Worm (Caenorhabditis elegans) whole organism, L4 larva: ENCODE measurements around the gene T28A8.2.
"Not testable (repeated sequence)": the region's sequence is repeated elsewhere in the genome, so short reads cannot be mapped to it uniquely, and the experiment has no call there.

Experiments
- T20F7.1 ChIP-seq: fragments of 200-800 bp; sonication (Bioruptor generic); optimal IDR thresholded peaks from 2 replicates; lab custom pipeline; 2018; ENCODE audit warnings: mild to moderate bottlenecking, missing genetic modification characterization, missing compliant biosample characterization
- Y48G9A.11 ChIP-seq: fragments of 200-800 bp; sonication (Bioruptor generic); IDR thresholded peaks from 2 replicates; pipeline ENCODE4 v1.3.6; 2022; ENCODE audit warnings: missing genetic modification reagents, missing genetic modification characterization, missing compliant biosample characterization
- Y5F2A.4 ChIP-seq: fragments of 200-800 bp; sonication (Bioruptor generic); optimal IDR thresholded peaks from 2 replicates; lab custom pipeline; 2018; ENCODE audit warnings: mild to moderate bottlenecking, missing genetic modification characterization, missing compliant biosample characterization
- ZK546.5 ChIP-seq, 2 experiments: sonication (generic microtip); optimal IDR thresholded peaks; 2 replicates each; lab custom pipeline; 2017; ENCODE audit warnings: missing biosample characterization in 2 of 2, missing genetic modification characterization in 2 of 2
- aha-1 ChIP-seq: fragments of 150-350 bp; peaks from one replicate; lab custom pipeline; 2014; ENCODE audit warnings: missing biosample characterization, missing genetic modification characterization
- ceh-20 ChIP-seq: fragments of 200-800 bp; sonication (Bioruptor generic); IDR thresholded peaks from 2 replicates; pipeline ENCODE4 v1.3.6; 2022; ENCODE audit warnings: missing genetic modification reagents, missing genetic modification characterization, missing compliant biosample characterization
- ceh-32 ChIP-seq: sonication (generic microtip); optimal IDR thresholded peaks from 2 replicates; lab custom pipeline; 2016; ENCODE audit warnings: mild to moderate bottlenecking, missing genetic modification characterization, missing compliant biosample characterization; ENCODE audit not compliant: poor library complexity
- ceh-62 ChIP-seq: sonication (generic microtip); optimal IDR thresholded peaks from 2 replicates; lab custom pipeline; 2017; ENCODE audit warnings: missing biosample characterization, missing genetic modification characterization
- ceh-82 ChIP-seq: sonication (generic microtip); optimal IDR thresholded peaks from 2 replicates; lab custom pipeline; 2017; ENCODE audit warnings: missing biosample characterization, missing genetic modification characterization
- daf-12 ChIP-seq: fragments of 150-350 bp; optimal IDR thresholded peaks from 2 replicates; lab custom pipeline; 2014; ENCODE audit warnings: missing biosample characterization, missing genetic modification reagents, missing genetic modification characterization
- egl-43 ChIP-seq: fragments of 200-800 bp; sonication (Bioruptor generic); IDR thresholded peaks from 2 replicates; pipeline ENCODE4 v1.3.6; 2022; ENCODE audit warnings: missing genetic modification reagents, missing genetic modification characterization, missing compliant biosample characterization
- hlh-11 ChIP-seq: fragments of 200-800 bp; sonication (Bioruptor generic); optimal IDR thresholded peaks from 2 replicates; lab custom pipeline; 2018; ENCODE audit warnings: mild to moderate bottlenecking, missing genetic modification characterization, missing compliant biosample characterization
- hlh-30 ChIP-seq: sonication (generic microtip); optimal IDR thresholded peaks from 2 replicates; lab custom pipeline; 2017; ENCODE audit warnings: antibody characterized with exemption, mild to moderate bottlenecking, missing genetic modification characterization, missing compliant biosample characterization; ENCODE audit not compliant: insufficient read depth
- lin-15B ChIP-seq: fragments of 150-350 bp; sonication (generic microtip); optimal IDR thresholded peaks from 3 replicates; lab custom pipeline; 2014; ENCODE audit warnings: missing biosample characterization, missing genetic modification characterization
- lin-29 ChIP-seq: fragments of 200-800 bp; sonication (Bioruptor generic); IDR thresholded peaks from 2 replicates; pipeline ENCODE4 v1.3.6; 2022; ENCODE audit warnings: missing genetic modification reagents, missing genetic modification characterization, missing compliant biosample characterization
- mdl-1 ChIP-seq, 2 experiments: fragments of 150-350 bp in 1 of 2; sonication (generic microtip) in 1 of 2; optimal IDR thresholded peaks; 2 replicates each; lab custom pipeline; 2014 to 2017; ENCODE audit warnings: missing biosample characterization in 2 of 2, missing genetic modification characterization in 2 of 2
- nhr-25 ChIP-seq: sonication (generic microtip); optimal IDR thresholded peaks from 2 replicates; lab custom pipeline; 2017; ENCODE audit warnings: missing genetic modification characterization, mild to moderate bottlenecking, missing compliant biosample characterization, antibody characterized with exemption, moderate library complexity, borderline replicate concordance; ENCODE audit not compliant: insufficient read depth
- nhr-48 ChIP-seq: sonication (generic microtip); optimal IDR thresholded peaks from 2 replicates; lab custom pipeline; 2016; ENCODE audit warnings: mild to moderate bottlenecking, missing genetic modification characterization, missing compliant biosample characterization
- nhr-76 ChIP-seq: fragments of 150-350 bp; optimal IDR thresholded peaks from 2 replicates; lab custom pipeline; 2014; ENCODE audit warnings: missing biosample characterization, missing genetic modification characterization
- pha-4 ChIP-seq, 2 experiments: fragments of 150-350 bp in 1 of 2; fragments of 200-800 bp in 1 of 2; sonication (Bioruptor generic) in 1 of 2; IDR thresholded peaks in 1 of 2; optimal IDR thresholded peaks in 1 of 2; 2 replicates each; pipeline versions ENCODE4 v1.3.6 to Lab custom; 2014 to 2022; ENCODE audit warnings: missing genetic modification characterization in 2 of 2, missing genetic modification reagents in 2 of 2, missing biosample characterization in 1 of 2, missing compliant biosample characterization in 1 of 2
- pqm-1 ChIP-seq: sonication (generic microtip); optimal IDR thresholded peaks from 2 replicates; lab custom pipeline; 2017; ENCODE audit warnings: missing biosample characterization, missing genetic modification characterization
- sdz-12 ChIP-seq: fragments of 200-800 bp; sonication (Bioruptor generic); optimal IDR thresholded peaks from 2 replicates; lab custom pipeline; 2018; ENCODE audit warnings: mild to moderate bottlenecking, missing genetic modification characterization, missing compliant biosample characterization
- set-16 ChIP-seq: fragments of 200-800 bp; sonication (Bioruptor generic); IDR thresholded peaks from 2 replicates; pipeline ENCODE4 v1.3.6; 2022; ENCODE audit warnings: missing genetic modification reagents, missing genetic modification characterization, missing compliant biosample characterization
- spr-1 ChIP-seq: sonication (generic microtip); optimal IDR thresholded peaks from 2 replicates; lab custom pipeline; 2016; ENCODE audit warnings: mild to moderate bottlenecking, missing genetic modification characterization, missing compliant biosample characterization
- tag-97 ChIP-seq: fragments of 200-800 bp; sonication (Bioruptor generic); IDR thresholded peaks from 2 replicates; pipeline ENCODE4 v1.3.6; 2022; ENCODE audit warnings: missing genetic modification characterization, missing compliant biosample characterization
- unc-62 ChIP-seq, 3 experiments: fragments of 150-350 bp in 1 of 3; sonication (generic microtip); optimal IDR thresholded peaks in 2 of 3; peaks in 1 of 3; 1 replicate in 1 of 3; 2 replicates in 2 of 3; lab custom pipeline; 2014 to 2017; ENCODE audit warnings: missing biosample characterization in 3 of 3, missing genetic modification characterization in 3 of 3, missing genetic modification reagents in 3 of 3, missing genotype in 1 of 3
- zag-1 ChIP-seq: fragments of 150-350 bp; optimal IDR thresholded peaks from 2 replicates; lab custom pipeline; 2014; ENCODE audit warnings: missing biosample characterization, missing genetic modification characterization
- zip-11 ChIP-seq: fragments of 200-800 bp; sonication (Bioruptor generic); IDR thresholded peaks from 2 replicates; pipeline ENCODE4 v1.3.6; 2022; ENCODE audit warnings: missing genetic modification characterization, missing compliant biosample characterization
- ztf-7 ChIP-seq: fragments of 150-350 bp; optimal IDR thresholded peaks from 2 replicates; lab custom pipeline; 2014; ENCODE audit warnings: missing biosample characterization, missing genetic modification characterization

T28A8.2 gene

DNA sequence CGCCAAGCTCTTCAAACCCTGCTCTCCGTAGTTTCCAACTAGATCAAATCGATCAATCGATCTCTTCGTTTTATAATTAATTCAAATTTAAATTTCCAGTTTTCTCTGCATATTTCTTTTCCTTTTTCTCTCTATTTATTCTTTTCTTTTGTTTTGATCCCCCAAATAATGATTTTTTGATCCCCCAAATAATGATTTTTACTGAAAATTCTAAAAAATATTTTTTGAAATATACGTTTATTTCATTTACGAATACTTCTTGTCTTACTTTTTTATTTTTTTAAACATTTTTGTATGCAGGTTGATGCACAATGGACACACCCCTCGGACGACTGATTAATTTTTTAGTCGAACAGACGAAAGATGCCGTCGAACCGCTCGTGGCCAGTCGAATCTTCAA, 7.9 kb upstream of the T28A8.2 start, which contains the start of gene T28A8.4:
TSS of gene T28A8.4 (plus strand) at position 301 of the 400 bp plus-strand sequence.
- TF ChIP-seq tag-97 (GFP tag; lab: Robert Waterston, UW) = no peak
- no peak for TF ChIP-seq ceh-82
- no peak for TF ChIP-seq ZK546.5 (tag; optimal IDR thresholded peaks at IDR 0.05; lab: Kevin White, UChicago)

DNA sequence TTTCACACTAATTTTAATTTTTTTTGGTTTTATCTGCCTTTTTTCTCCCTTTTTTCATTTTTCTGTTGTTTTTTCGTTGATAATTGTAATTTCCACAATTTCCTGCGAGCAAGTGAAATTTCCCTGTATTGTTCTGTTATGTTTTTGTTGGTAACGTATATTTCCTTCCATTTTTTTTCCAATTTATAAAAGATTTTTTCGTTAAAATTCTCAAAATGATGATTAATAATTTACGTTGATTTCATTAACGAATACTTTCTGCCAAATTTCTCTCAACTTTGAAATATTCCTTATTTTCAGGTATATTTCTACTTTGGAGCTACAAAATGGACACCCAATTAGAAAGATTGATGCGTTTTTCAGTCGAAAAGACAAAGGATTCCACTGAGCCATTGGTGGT, 7.0 kb upstream of the T28A8.2 start, which contains the start of gene T28A8.8:
TSS of gene T28A8.8 (plus strand) at position 301 of the 400 bp plus-strand sequence.
- TF ChIP-seq egl-43 (no peak), mdl-1 (tag; optimal IDR thresholded peaks at IDR 0.05; lab: Kevin White, UChicago) (no peak), ceh-62 (tag; lab: Kevin White, UChicago) (no peak), pha-4 (GFP tag; IDR thresholded peaks at IDR 0.05; lab: Robert Waterston, UW) (no peak), pha-4 (tag; optimal IDR thresholded peaks at IDR 0.05; lab: Kevin White, UChicago) (no peak), lin-29 (GFP tag; lab: Robert Waterston, UW) (no peak), T20F7.1 (GFP tag; lab: Kevin White, UChicago) (no peak)
- TF ChIP-seq, all 104 proteins: peak for 0

DNA sequence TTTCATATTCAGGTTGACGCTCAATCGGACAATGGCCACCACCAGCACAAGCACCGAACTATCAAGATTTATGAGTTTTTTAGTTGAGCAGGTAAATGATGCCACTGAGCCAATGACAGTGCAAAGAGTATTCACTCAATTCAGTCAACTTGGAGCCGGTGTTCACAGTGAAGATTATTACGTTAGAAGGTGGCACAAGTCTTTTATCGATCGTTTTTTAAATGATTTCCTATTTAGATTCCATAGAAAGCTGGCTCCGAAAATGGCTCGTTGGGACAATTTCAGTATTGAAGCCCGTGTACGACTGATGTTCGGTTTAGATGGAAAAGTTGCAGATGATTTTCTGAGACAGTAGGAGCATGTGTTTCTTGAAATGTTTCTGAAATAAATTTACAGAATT, 6.1 kb upstream of the T28A8.2 start, which contains the start of gene T28A8.5:
TSS of gene T28A8.5 (plus strand) at position 32 of the 400 bp plus-strand sequence.
- TF ChIP-seq daf-12 (no peak), unc-62 (GFP tag; optimal IDR thresholded peaks at IDR 0.05 in 1 of 2; lab: Kevin White, UChicago) (peak in 1 of 2 experiments; percentile 60), unc-62 (tag; optimal IDR thresholded peaks at IDR 0.05; lab: Kevin White, UChicago) (no peak), aha-1 (tag; lab: Kevin White, UChicago) (peak; percentile 88), ceh-62 (tag; lab: Kevin White, UChicago) (no peak), T20F7.1 (GFP tag; lab: Kevin White, UChicago) (no peak)

DNA sequence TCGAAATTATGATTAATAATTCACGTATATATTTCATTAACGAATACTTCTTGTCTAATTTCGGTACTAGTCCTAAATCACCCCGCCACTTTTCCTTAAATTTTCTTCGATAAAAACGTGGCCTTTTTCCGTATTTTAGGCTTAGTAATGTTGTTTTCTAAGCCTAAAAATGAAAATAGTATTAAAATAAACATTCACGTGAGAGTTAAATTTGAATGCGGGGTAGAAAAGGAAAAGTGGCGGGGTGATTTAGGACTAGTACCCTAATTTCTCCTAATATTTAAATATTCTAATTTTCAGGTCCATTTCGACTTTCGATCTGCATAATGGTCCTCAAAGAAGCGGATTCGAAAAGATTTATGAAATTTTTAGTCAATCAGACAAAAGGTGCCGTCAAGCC, 3.4 kb upstream of the T28A8.2 start, which contains the start of gene T28A8.6:
TSS of gene T28A8.6 (plus strand) at position 301 of the 400 bp plus-strand sequence.
- not testable (repeated sequence) for TF ChIP-seq set-16; lin-15B (tag; lab: Kevin White, UChicago); ceh-62 (tag; lab: Kevin White, UChicago)

DNA sequence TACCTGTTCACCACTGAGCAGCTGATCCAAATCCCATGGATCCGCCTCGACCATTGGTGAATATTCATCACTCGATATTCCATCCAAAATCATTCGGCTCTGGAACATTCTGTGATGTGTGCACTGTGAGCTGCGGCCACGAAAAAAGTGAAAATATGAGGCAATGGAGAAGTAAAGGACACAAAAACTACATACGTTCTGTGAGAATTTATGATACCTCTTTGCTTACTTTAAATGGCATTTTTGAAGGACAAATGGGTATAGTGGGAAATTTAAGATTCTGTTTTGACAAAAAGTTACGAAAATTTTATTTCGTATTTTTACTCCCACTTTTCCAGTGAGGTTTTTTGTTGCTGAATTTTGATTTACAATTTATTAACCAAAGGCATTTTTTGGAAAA, 3.1 kb downstream of the T28A8.2 start, which contains the start of gene twk-40:
TSS of gene twk-40 (minus strand) at position 101 of the 400 bp plus-strand sequence.
- TF ChIP-seq Y5F2A.4 (GFP tag; lab: Kevin White, UChicago) (no peak), ceh-20 (GFP tag; lab: Robert Waterston, UW) (no peak)
- TF ChIP-seq, all 104 proteins: peak for 0

DNA sequence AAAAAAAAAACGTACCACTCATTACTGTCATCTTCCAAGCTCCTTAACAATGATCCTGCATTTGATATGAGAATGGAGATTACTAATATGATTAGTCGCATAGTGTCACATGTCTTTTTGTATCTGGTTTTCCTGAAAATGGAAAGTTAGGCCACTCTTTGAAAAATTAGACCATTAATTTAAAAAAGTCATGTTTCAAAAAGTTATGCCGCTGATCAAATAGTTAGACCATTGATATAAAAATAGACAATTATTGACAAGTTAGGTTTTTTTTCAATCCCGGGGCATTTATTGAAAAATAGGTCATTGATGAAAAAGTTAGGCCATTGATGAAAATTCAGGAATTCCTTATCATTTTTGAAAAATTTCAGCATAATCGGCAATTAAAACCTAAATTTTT, 11.4 kb downstream of the T28A8.2 start, which contains the start of gene acc-4:
TSS of gene acc-4 (minus strand) at position 101 of the 400 bp plus-strand sequence.
- no peak for TF ChIP-seq ceh-32 (tag; lab: Kevin White, UChicago)
- TF ChIP-seq nhr-76 = no peak
- TF ChIP-seq ceh-82 = no peak
- TF ChIP-seq sdz-12 = no peak
- no peak for TF ChIP-seq lin-29 (GFP tag; lab: Robert Waterston, UW)
- TF ChIP-seq nhr-48 = no peak
- no peak for TF ChIP-seq Y48G9A.11
- TF ChIP-seq zag-1 (tag; lab: Kevin White, UChicago) = no peak
- TF ChIP-seq hlh-30 = no peak

DNA sequence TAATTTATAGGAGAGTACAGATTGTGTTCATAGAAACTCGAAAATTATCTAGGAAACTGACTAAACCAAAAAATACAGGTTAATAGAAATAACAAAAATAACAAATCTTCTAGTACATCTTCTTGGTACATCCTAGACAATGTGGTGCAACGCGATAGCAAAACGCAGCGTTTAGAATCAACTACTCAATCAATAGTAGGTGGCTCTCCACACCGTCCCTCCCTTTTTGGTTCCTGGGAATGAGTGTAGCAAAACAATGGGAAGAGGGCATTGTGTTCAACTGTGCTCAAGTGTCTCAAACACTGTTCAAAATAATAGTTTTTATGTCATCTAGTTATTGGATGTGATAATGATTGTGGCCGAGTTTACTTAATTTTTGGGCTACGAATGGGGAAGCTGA, 18.8 kb downstream of the T28A8.2 start, which contains the start of gene T27E9.6:
TSS of gene T27E9.6 (minus strand) at position 101 of the 400 bp plus-strand sequence.
- TF ChIP-seq pqm-1 (no peak), zip-11 (GFP tag; lab: Robert Waterston, UW) (no peak), nhr-25 (tag; lab: Kevin White, UChicago) (no peak), lin-29 (GFP tag; lab: Robert Waterston, UW) (no peak), daf-12 (no peak), ztf-7 (tag; lab: Kevin White, UChicago) (no peak), spr-1 (no peak), aha-1 (tag; lab: Kevin White, UChicago) (peak; percentile 43), hlh-11 (tag; lab: Kevin White, UChicago) (no peak)
